Fruit fly (Drosophila melanogaster): ENCODE measurements around the gene CG12256.
A peak's percentile ranks its signal among the peaks of the same experiment; 100 is the strongest.

The CG12256 gene

dm6 chr3R:12244468-12245060 is 18.4 kb upstream of the CG12256 start:
- no peak for TF ChIP-seq CG10348 (GFP tag; IDR thresholded peaks at IDR 0.05)
- TF ChIP-seq CG13204 (GFP tag; optimal IDR thresholded peaks at IDR 0.05): peak; percentile 16
- no peak for TF ChIP-seq Pif1A (GFP tag; optimal IDR thresholded peaks at IDR 0.05)
- peak; percentile 31; the same call in 1 of the 3 replicates for TF ChIP-seq CG4496 (GFP tag; IDR thresholded peaks at IDR 0.05)
- TF ChIP-seq fd96Ca (GFP tag; IDR thresholded peaks at IDR 0.05): peak; percentile 52; the same call in 1 of the 3 replicates

dm6 chr3R:12239166-12239565 is 13.0 kb upstream of the CG12256 start, which contains the start of gene Cyp313a3:
Cyp313a3 (minus strand) TSS chr3R:12239266.
- TF ChIP-seq CG8159 (tag; optimal IDR thresholded peaks at IDR 0.05) (no peak), CG9948 (tag; optimal IDR thresholded peaks at IDR 0.05) (no peak), Ets98B (GFP tag; IDR thresholded peaks at IDR 0.05) (no peak), EcR (GFP tag; optimal IDR thresholded peaks at IDR 0.05) (no peak), fd96Ca (GFP tag; IDR thresholded peaks at IDR 0.05) (no peak), CG14655 (GFP tag; optimal IDR thresholded peaks at IDR 0.05) (no peak), CG12605 (GFP tag; IDR thresholded peaks at IDR 0.05) (no peak), CG4496 (GFP tag; IDR thresholded peaks at IDR 0.05) (no peak), Pif1A (GFP tag; optimal IDR thresholded peaks at IDR 0.05) (no peak), CG10348 (GFP tag; IDR thresholded peaks at IDR 0.05) (no peak), D1 (tag; optimal IDR thresholded peaks at IDR 0.05) (no peak), CG15710 (tag; optimal IDR thresholded peaks at IDR 0.05) (no peak), gl (tag; optimal IDR thresholded peaks at IDR 0.05) (no peak)

- TF ChIP-seq CG8301 (tag; optimal IDR thresholded peaks at IDR 0.05) (no peak), D1 (tag; optimal IDR thresholded peaks at IDR 0.05) (no peak), CG32121 (GFP tag; IDR thresholded peaks at IDR 0.05) (no peak)
Measured at dm6 chr3R:12236804-12237203, 10.7 kb upstream of the CG12256 start, which contains the start of gene Cyp313a2. Cyp313a2 (minus strand) TSS chr3R:12236904.

DNA sequence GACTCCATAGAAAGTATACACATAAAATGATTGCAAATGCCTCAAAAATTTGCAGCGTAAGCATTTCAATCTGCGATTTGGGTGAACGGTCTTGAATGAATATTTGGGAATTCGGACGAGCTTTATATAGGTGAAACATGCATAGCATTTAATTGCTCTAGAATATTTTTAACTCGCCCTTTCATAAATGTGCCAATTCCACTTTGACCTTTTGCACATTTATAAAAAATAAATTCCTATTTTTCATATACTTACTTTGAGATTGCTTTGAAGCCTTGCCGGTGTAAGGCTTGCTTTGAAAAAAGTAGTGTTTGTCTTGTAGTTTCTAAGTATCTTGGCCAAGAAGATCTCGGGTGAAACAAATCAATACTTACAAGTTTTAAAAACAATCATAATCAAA is 8.4 kb upstream of the CG12256 start, which contains the start of gene Cyp313a5:
Gene Cyp313a5 (minus strand): TSS at position 101 of the 400 bp plus-strand sequence.
- TF ChIP-seq Snoo (tag; optimal IDR thresholded peaks at IDR 0.05) (no peak), CG14655 (GFP tag; optimal IDR thresholded peaks at IDR 0.05) (no peak), CG12605 (GFP tag; IDR thresholded peaks at IDR 0.05) (no peak), CG15710 (tag; optimal IDR thresholded peaks at IDR 0.05) (no peak), CG9948 (tag; optimal IDR thresholded peaks at IDR 0.05) (no peak), CG4496 (GFP tag; IDR thresholded peaks at IDR 0.05) (no peak), EcR (GFP tag; optimal IDR thresholded peaks at IDR 0.05) (no peak), Pif1A (GFP tag; optimal IDR thresholded peaks at IDR 0.05) (no peak), CG10348 (GFP tag; IDR thresholded peaks at IDR 0.05) (no peak)

DNA sequence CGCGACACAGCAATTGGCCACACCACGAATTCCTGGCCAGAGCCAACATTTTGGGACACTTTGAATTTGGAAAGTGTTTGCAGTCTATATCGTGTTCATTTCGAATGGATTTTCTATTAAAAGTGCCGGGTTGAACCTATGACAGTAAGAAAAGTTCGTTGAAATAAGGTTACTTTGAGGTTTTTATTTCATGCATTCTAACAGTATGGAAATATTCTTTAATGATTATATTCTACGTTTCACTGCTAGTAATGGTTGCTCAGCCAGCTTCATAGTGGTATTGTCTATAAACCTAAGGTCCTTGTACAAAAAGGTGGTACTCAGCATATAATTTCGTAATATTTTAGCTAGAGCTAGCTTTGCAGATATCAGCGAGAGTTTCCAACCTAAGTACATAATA is 6.5 kb upstream of the CG12256 start, which contains the start of gene Pglym87:
Gene Pglym87 (minus strand): TSS at position 101 of the 400 bp plus-strand sequence.
- no peak for TF ChIP-seq EcR (GFP tag; optimal IDR thresholded peaks at IDR 0.05)
- no peak for TF ChIP-seq CG15710 (tag; optimal IDR thresholded peaks at IDR 0.05)
- no peak for TF ChIP-seq Pif1A (GFP tag; optimal IDR thresholded peaks at IDR 0.05)
- no peak for TF ChIP-seq Pif1B (GFP tag; optimal IDR thresholded peaks at IDR 0.05)
- TF ChIP-seq CG14655 (GFP tag; optimal IDR thresholded peaks at IDR 0.05): no peak
- no peak for TF ChIP-seq D1 (tag; optimal IDR thresholded peaks at IDR 0.05)
- TF ChIP-seq rn (GFP tag; IDR thresholded peaks at IDR 0.05): no peak
- no peak for TF ChIP-seq CG17806 (tag; optimal IDR thresholded peaks at IDR 0.05)
- TF ChIP-seq CG10348 (GFP tag; IDR thresholded peaks at IDR 0.05): no peak

DNA sequence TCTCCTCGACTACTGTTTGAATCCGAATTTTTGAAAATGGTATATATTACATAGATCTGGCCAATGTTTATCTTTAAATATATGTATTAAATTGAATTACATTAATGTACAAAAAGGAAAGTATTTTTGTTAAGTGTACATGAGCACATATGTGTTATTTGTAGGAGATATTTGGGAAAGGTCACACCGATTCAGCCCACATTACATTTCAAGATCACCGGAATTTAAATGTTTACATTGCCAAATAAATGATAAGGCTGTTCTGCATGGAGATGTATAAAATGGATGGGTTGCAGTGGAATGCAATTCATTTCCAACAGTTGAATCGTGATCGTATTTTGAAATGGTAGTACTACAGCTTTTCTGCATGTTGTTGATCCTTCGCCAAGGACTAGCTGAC is 3.0 kb upstream of the CG12256 start, which contains the start of gene CG3916:
Gene CG3916 (plus strand): TSS at position 301 of the 400 bp plus-strand sequence.
- TF ChIP-seq CG34367 (tag; optimal IDR thresholded peaks at IDR 0.05) (no peak), CG10348 (GFP tag; IDR thresholded peaks at IDR 0.05) (no peak), Ets98B (GFP tag; IDR thresholded peaks at IDR 0.05) (no peak), gl (tag; optimal IDR thresholded peaks at IDR 0.05) (no peak), CG8159 (tag; optimal IDR thresholded peaks at IDR 0.05) (no peak), CG9948 (tag; optimal IDR thresholded peaks at IDR 0.05) (no peak), CG14655 (GFP tag; optimal IDR thresholded peaks at IDR 0.05) (no peak), fd96Ca (GFP tag; IDR thresholded peaks at IDR 0.05) (no peak), CG8301 (tag; optimal IDR thresholded peaks at IDR 0.05) (no peak), CG12605 (GFP tag; IDR thresholded peaks at IDR 0.05) (no peak)

- TF ChIP-seq CG12605 (GFP tag; IDR thresholded peaks at IDR 0.05) (no peak), CG14655 (GFP tag; optimal IDR thresholded peaks at IDR 0.05) (no peak), fd96Ca (GFP tag; IDR thresholded peaks at IDR 0.05) (no peak), Ets98B (GFP tag; IDR thresholded peaks at IDR 0.05) (no peak), CG34367 (tag; optimal IDR thresholded peaks at IDR 0.05) (no peak), CG10348 (GFP tag; IDR thresholded peaks at IDR 0.05) (no peak), CG8301 (tag; optimal IDR thresholded peaks at IDR 0.05) (no peak), D1 (tag; optimal IDR thresholded peaks at IDR 0.05) (no peak), rn (GFP tag; IDR thresholded peaks at IDR 0.05) (no peak), CG32121 (GFP tag; IDR thresholded peaks at IDR 0.05) (no peak), gl (tag; optimal IDR thresholded peaks at IDR 0.05) (no peak), CG17806 (tag; optimal IDR thresholded peaks at IDR 0.05) (no peak), CG13204 (GFP tag; optimal IDR thresholded peaks at IDR 0.05) (no peak)
Measured at dm6 chr3R:12224919-12225318, 1.2 kb downstream of the CG12256 start, which contains the start of gene CG17404. CG17404 (minus strand) TSS chr3R:12225019.

Measured in whole organism, pupa.